Worm (Caenorhabditis elegans) whole organism, L4 larva: ENCODE results near the gene cth-1.

Experiments
- ceh-20 ChIP-seq: fragments of 200-800 bp; sonication (Bioruptor generic); IDR thresholded peaks from 2 replicates; pipeline ENCODE4 v1.3.6; 2022; ENCODE audit warnings: missing genetic modification reagents, missing genetic modification characterization, missing compliant biosample characterization
- fkh-10 ChIP-seq: fragments of 150-350 bp; optimal IDR thresholded peaks from 2 replicates; lab custom pipeline; 2014; ENCODE audit warnings: missing biosample characterization, missing genetic modification reagents, missing genetic modification characterization

DNA sequence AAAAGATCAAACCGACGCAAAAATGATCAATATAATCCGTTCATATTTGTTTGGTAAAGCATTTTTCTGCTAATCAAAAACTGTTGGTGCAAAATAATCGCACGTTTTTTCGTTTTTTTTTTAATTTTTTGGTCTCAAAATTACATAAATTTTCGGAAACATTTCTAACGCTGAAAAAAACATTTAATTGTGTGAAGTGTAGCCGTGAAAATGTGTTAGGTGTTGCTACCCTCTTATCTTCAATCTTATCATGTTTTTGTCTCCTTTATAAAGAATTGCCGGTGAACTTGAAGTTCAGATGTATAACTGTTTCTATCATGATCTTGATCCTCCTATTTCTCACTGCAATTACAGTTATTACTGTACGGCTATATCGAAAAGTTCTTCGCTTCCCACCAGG is 31.5 kb upstream of the cth-1 start, which contains the start of gene cyp-35D1:
- TF ChIP-seq fkh-10 (no peak), ceh-20 (GFP tag; lab: Robert Waterston, UW) (no peak)
